Worm (Caenorhabditis elegans) whole organism, L2 larva: ENCODE results near the gene srd-63.

Experiments used
- R02D3.7 ChIP-seq: fragments of 150-350 bp; optimal IDR thresholded peaks from 2 replicates; lab custom pipeline; 2014; ENCODE audit warnings: missing biosample characterization, missing genetic modification characterization
- nhr-129 ChIP-seq: fragments of 150-350 bp; optimal IDR thresholded peaks from 2 replicates; lab custom pipeline; 2014; ENCODE audit warnings: missing biosample characterization, missing genetic modification characterization
- zag-1 ChIP-seq: fragments of 150-350 bp; optimal IDR thresholded peaks from 2 replicates; lab custom pipeline; 2014; ENCODE audit warnings: missing biosample characterization, missing genetic modification characterization

ce11 chrV:16351757-16352156 is 41.9 kb downstream of the srd-63 start:
- no peak for TF ChIP-seq R02D3.7 (tag; lab: Kevin White, UChicago)
- TF ChIP-seq nhr-129 (tag; lab: Kevin White, UChicago) = no peak
- TF ChIP-seq zag-1 (tag; lab: Kevin White, UChicago) = no peak
